Worm (Caenorhabditis elegans): ENCODE measurements around the gene T25D10.1.

T25D10.1 gene

ce11 chrII:6403233-6403632, at the start of gene T25D10.1:
Gene T25D10.1 (plus strand): TSS chrII:6403401.
- TF ChIP-seq T22C8.4 (GFP tag; IDR thresholded peaks at IDR 0.05): no peak
- no peak for TF ChIP-seq ref-1 (GFP tag; conservative IDR thresholded peaks at IDR 0.05)
- TF ChIP-seq ztf-23 (GFP tag; IDR thresholded peaks at IDR 0.05): no peak
- no peak for TF ChIP-seq klf-2 (GFP tag; conservative IDR thresholded peaks at IDR 0.05)
- no peak for TF ChIP-seq cog-1 (tag; optimal IDR thresholded peaks at IDR 0.05)
- TF ChIP-seq med-1 (GFP tag; optimal IDR thresholded peaks at IDR 0.05; ENCODE audit: insufficient read depth): no peak
- no peak for TF ChIP-seq flt-1 (GFP tag; IDR thresholded peaks at IDR 0.05)
- no peak for TF ChIP-seq ztf-29 (GFP tag; IDR thresholded peaks at IDR 0.05)
- TF ChIP-seq tab-1 (GFP tag; IDR thresholded peaks at IDR 0.05): no peak

ce11 chrII:6355396-6356346, 47.5 kb upstream of the T25D10.1 start, which contains the start of gene C32D5.11:
Gene C32D5.11 (minus strand): TSS chrII:6355446.
- 0 out of 2 replicates have a peak, but pooled peaks have one; percentile 31 for TF ChIP-seq ztf-23 (GFP tag; IDR thresholded peaks at IDR 0.05)
- peak; percentile 18 for TF ChIP-seq med-1 (GFP tag; optimal IDR thresholded peaks at IDR 0.05; ENCODE audit: insufficient read depth)
- peak; percentile 7; the same call in 1 of the 2 replicates for TF ChIP-seq T22C8.4 (GFP tag; IDR thresholded peaks at IDR 0.05)
- no peak for TF ChIP-seq cog-1 (tag; optimal IDR thresholded peaks at IDR 0.05)

DNA sequence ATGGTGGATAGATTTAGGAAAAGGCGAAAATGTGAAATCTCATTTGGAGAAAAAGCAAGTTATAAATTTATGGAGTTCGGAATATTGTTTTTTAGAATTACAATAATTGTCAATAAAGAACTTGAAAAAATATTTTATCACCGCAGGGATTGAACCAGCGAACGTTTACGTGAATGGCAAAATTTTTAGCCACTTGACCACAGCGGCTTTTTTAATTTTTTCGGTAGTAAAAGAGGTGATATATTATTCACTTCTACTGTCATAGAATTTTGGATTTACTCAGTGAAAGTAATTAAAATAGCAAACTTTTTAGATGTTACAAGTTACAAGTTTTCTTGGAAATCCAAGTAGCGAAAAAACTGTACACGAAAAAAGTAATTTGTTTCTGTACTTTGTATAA, 45.0 kb upstream of the T25D10.1 start:
- no peak for TF ChIP-seq cog-1 (tag; optimal IDR thresholded peaks at IDR 0.05)
- no peak for TF ChIP-seq flt-1 (GFP tag; IDR thresholded peaks at IDR 0.05)
- no peak for TF ChIP-seq tab-1 (GFP tag; IDR thresholded peaks at IDR 0.05)
- TF ChIP-seq ref-1 (GFP tag; conservative IDR thresholded peaks at IDR 0.05): no peak
- no peak for TF ChIP-seq med-1 (GFP tag; optimal IDR thresholded peaks at IDR 0.05; ENCODE audit: insufficient read depth)
- TF ChIP-seq ztf-23 (GFP tag; IDR thresholded peaks at IDR 0.05): no peak
- TF ChIP-seq klf-2 (GFP tag; conservative IDR thresholded peaks at IDR 0.05): no peak
- TF ChIP-seq T22C8.4 (GFP tag; IDR thresholded peaks at IDR 0.05): no peak
- TF ChIP-seq ztf-29 (GFP tag; IDR thresholded peaks at IDR 0.05): no peak

ce11 chrII:6358905-6359304, 44.3 kb upstream of the T25D10.1 start, which contains the start of gene C32D5.12:
Gene C32D5.12 (minus strand): TSS chrII:6359005.
- TF ChIP-seq cog-1 (tag; optimal IDR thresholded peaks at IDR 0.05) (no peak), T22C8.4 (GFP tag; IDR thresholded peaks at IDR 0.05) (no peak)

- TF ChIP-seq ztf-23 (GFP tag; IDR thresholded peaks at IDR 0.05) (peak; percentile 65; the same call in 1 of the 2 replicates), klf-2 (GFP tag; conservative IDR thresholded peaks at IDR 0.05) (no peak), T22C8.4 (GFP tag; IDR thresholded peaks at IDR 0.05) (no peak), ref-1 (GFP tag; conservative IDR thresholded peaks at IDR 0.05) (no peak), flt-1 (GFP tag; IDR thresholded peaks at IDR 0.05) (no peak), cog-1 (tag; optimal IDR thresholded peaks at IDR 0.05) (no peak), tab-1 (GFP tag; IDR thresholded peaks at IDR 0.05) (no peak), ztf-29 (GFP tag; IDR thresholded peaks at IDR 0.05) (no peak)
Observed at ce11 chrII:6360822-6361221, 42.4 kb upstream of the T25D10.1 start, which contains the start of gene K10B2.4. Gene K10B2.4 (minus strand): TSS chrII:6360959.

- no peak for TF ChIP-seq cog-1 (tag; optimal IDR thresholded peaks at IDR 0.05)
- no peak for TF ChIP-seq flt-1 (GFP tag; IDR thresholded peaks at IDR 0.05)
- TF ChIP-seq klf-2 (GFP tag; conservative IDR thresholded peaks at IDR 0.05): no peak
- TF ChIP-seq ref-1 (GFP tag; conservative IDR thresholded peaks at IDR 0.05): no peak
- no peak for TF ChIP-seq med-1 (GFP tag; optimal IDR thresholded peaks at IDR 0.05; ENCODE audit: insufficient read depth)
- TF ChIP-seq tab-1 (GFP tag; IDR thresholded peaks at IDR 0.05): no peak
- no peak for TF ChIP-seq ztf-23 (GFP tag; IDR thresholded peaks at IDR 0.05)
- no peak for TF ChIP-seq T22C8.4 (GFP tag; IDR thresholded peaks at IDR 0.05)
- TF ChIP-seq ztf-29 (GFP tag; IDR thresholded peaks at IDR 0.05): no peak
Observed at ce11 chrII:6365237-6365815, 37.9 kb upstream of the T25D10.1 start, which contains the start of the genes ani-2 and clec-88. Gene ani-2 (minus strand): TSS chrII:6365367. Gene clec-88 (plus strand): TSS chrII:6365722.

DNA sequence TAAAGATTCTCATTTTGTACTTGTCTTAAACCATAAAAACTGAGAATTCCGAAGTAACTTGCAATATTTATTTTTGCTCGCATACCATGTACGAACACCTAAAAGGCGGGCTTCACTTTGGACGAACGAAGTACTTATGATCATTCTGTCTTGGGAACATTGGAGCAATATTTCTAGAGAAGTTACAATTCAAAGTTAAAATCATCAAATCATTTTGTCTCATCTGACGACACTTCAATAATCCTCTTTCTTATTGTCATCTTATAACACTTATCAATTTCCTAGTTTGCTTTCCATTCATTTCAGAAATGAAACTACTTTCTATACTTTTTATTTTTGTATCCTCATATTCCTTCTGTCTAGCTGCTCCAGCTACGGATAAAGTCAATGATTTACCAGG, 36.5 kb upstream of the T25D10.1 start, which contains the start of gene ctsa-4.1:
TSS of gene ctsa-4.1 (plus strand) at position 301 of the 400 bp plus-strand sequence.
- TF ChIP-seq klf-2 (GFP tag; conservative IDR thresholded peaks at IDR 0.05): no peak
- no peak for TF ChIP-seq T22C8.4 (GFP tag; IDR thresholded peaks at IDR 0.05)
- TF ChIP-seq ref-1 (GFP tag; conservative IDR thresholded peaks at IDR 0.05): no peak
- TF ChIP-seq ztf-23 (GFP tag; IDR thresholded peaks at IDR 0.05): no peak
- TF ChIP-seq flt-1 (GFP tag; IDR thresholded peaks at IDR 0.05): no peak
- TF ChIP-seq tab-1 (GFP tag; IDR thresholded peaks at IDR 0.05): no peak
- TF ChIP-seq cog-1 (tag; optimal IDR thresholded peaks at IDR 0.05): no peak
- TF ChIP-seq med-1 (GFP tag; optimal IDR thresholded peaks at IDR 0.05; ENCODE audit: insufficient read depth): no peak
- TF ChIP-seq ztf-29 (GFP tag; IDR thresholded peaks at IDR 0.05): no peak

DNA sequence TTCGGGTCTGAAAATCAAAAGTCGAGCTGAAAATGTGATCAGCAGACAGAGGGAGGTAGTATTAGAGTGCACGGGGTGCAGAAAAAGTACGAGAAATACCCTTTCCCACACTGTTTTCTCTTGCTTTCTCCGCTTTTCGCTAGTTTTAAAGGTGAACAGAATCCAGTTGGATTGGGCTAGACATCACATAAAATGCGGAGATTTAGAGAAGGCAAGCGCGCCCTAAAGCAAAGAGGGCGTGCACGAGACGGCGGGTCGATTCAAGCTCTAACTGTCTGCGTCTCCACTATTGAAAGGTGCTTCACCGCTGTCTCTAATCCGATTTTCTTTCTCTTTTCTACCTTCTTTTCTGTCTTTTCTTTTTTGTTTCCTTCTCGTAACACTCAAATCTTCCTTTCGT, 33.1 kb upstream of the T25D10.1 start:
- TF ChIP-seq flt-1 (GFP tag; IDR thresholded peaks at IDR 0.05): no peak
- no peak for TF ChIP-seq med-1 (GFP tag; optimal IDR thresholded peaks at IDR 0.05; ENCODE audit: insufficient read depth)
- TF ChIP-seq ref-1 (GFP tag; conservative IDR thresholded peaks at IDR 0.05): no peak
- TF ChIP-seq T22C8.4 (GFP tag; IDR thresholded peaks at IDR 0.05): peak; percentile 59
- TF ChIP-seq ztf-23 (GFP tag; IDR thresholded peaks at IDR 0.05): no peak
- peak; percentile 57 for TF ChIP-seq cog-1 (tag; optimal IDR thresholded peaks at IDR 0.05)
- no peak for TF ChIP-seq tab-1 (GFP tag; IDR thresholded peaks at IDR 0.05)
- TF ChIP-seq ztf-29 (GFP tag; IDR thresholded peaks at IDR 0.05): no peak
- TF ChIP-seq klf-2 (GFP tag; conservative IDR thresholded peaks at IDR 0.05): no peak

DNA sequence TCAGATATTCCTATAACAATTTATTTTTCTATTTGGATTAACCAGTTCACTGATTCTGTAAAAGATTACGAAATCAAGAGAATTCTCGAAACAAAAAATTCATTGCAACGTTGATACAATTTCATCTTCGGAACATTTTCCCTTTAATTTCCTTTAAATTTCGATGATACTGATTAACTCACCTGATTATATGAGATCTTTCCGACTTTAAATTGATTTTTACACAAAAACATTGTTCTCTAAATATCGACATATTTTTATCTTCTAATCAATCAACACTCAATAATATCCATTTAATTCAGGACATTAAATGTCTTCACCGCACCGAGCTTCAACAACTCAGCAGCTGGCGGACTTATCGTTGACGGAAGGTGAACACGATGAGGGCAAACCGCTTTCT, 32.2 kb upstream of the T25D10.1 start, which contains the start of gene lin-23:
TSS of gene lin-23 (plus strand) at position 301 of the 400 bp plus-strand sequence.
- TF ChIP-seq klf-2 (GFP tag; conservative IDR thresholded peaks at IDR 0.05) (no peak), med-1 (GFP tag; optimal IDR thresholded peaks at IDR 0.05; ENCODE audit: insufficient read depth) (no peak), ref-1 (GFP tag; conservative IDR thresholded peaks at IDR 0.05) (no peak), T22C8.4 (GFP tag; IDR thresholded peaks at IDR 0.05) (no peak), flt-1 (GFP tag; IDR thresholded peaks at IDR 0.05) (no peak), ztf-29 (GFP tag; IDR thresholded peaks at IDR 0.05) (no peak), ztf-23 (GFP tag; IDR thresholded peaks at IDR 0.05) (no peak), tab-1 (GFP tag; IDR thresholded peaks at IDR 0.05) (no peak), cog-1 (tag; optimal IDR thresholded peaks at IDR 0.05) (no peak)
